Fruit fly (Drosophila melanogaster): ENCODE measurements around the gene mbo.
A peak's percentile ranks its signal among the peaks of the same experiment; 100 is the strongest.

mbo gene

dm6 chr3R:12656946-12657566, 21.8 kb downstream of the mbo start (continued):
- no peak for TF ChIP-seq sna (GFP tag; IDR thresholded peaks at IDR 0.05; ENCODE audit: partially characterized antibody)
- TF ChIP-seq CG3726 (GFP tag; IDR thresholded peaks at IDR 0.05) = no peak
- no peak for TF ChIP-seq fd3F (GFP tag; optimal IDR thresholded peaks at IDR 0.05)
- TF ChIP-seq wek (GFP tag; optimal IDR thresholded peaks at IDR 0.05) = no peak
- TF ChIP-seq gt (GFP tag; IDR thresholded peaks at IDR 0.05) = no peak
- no peak for TF ChIP-seq CG15696 (tag; optimal IDR thresholded peaks at IDR 0.05)
- no peak for TF ChIP-seq pros (GFP tag; optimal IDR thresholded peaks at IDR 0.05)
- no peak for TF ChIP-seq Bdp1 (GFP tag; optimal IDR thresholded peaks at IDR 0.05)
- TF ChIP-seq Meics (GFP tag; optimal IDR thresholded peaks at IDR 0.05) = peak; percentile 30
- no peak for TF ChIP-seq ara (GFP tag; IDR thresholded peaks at IDR 0.05)
- TF ChIP-seq BtbVII (GFP tag; optimal IDR thresholded peaks at IDR 0.05) = peak; percentile 43
- no peak for TF ChIP-seq Awh (GFP tag; IDR thresholded peaks at IDR 0.05)
- no peak for TF ChIP-seq CG9215 (GFP tag; IDR thresholded peaks at IDR 0.05)
- TF ChIP-seq Gsc (GFP tag; IDR thresholded peaks at IDR 0.05) = no peak
- TF ChIP-seq crp (GFP tag; optimal IDR thresholded peaks at IDR 0.05) = no peak
- TF ChIP-seq CG10462 (GFP tag; optimal IDR thresholded peaks at IDR 0.05) = no peak
- no peak for TF ChIP-seq Sry-β (GFP tag; optimal IDR thresholded peaks at IDR 0.05)
- no peak for TF ChIP-seq CG1603 (tag; optimal IDR thresholded peaks at IDR 0.05)
- no peak for TF ChIP-seq pum (GFP tag; optimal IDR thresholded peaks at IDR 0.05)
- TF ChIP-seq CG31365 (tag; optimal IDR thresholded peaks at IDR 0.05) = no peak
- TF ChIP-seq CG6272 (GFP tag; IDR thresholded peaks at IDR 0.05) = no peak
- TF ChIP-seq CG2202 (tag; optimal IDR thresholded peaks at IDR 0.05) = no peak
- TF ChIP-seq Atf6 (GFP tag; IDR thresholded peaks at IDR 0.05) = peak; percentile 38
- TF ChIP-seq B-H2 (GFP tag; optimal IDR thresholded peaks at IDR 0.05) = peak; percentile 29
- TF ChIP-seq Fer2 (tag; optimal IDR thresholded peaks at IDR 0.05) = no peak
- no peak for TF ChIP-seq dati (GFP tag; IDR thresholded peaks at IDR 0.05)
- TF ChIP-seq zen (tag; optimal IDR thresholded peaks at IDR 0.05) = no peak
- TF ChIP-seq CG30020 (tag; optimal IDR thresholded peaks at IDR 0.05) = no peak
- TF ChIP-seq pan (optimal IDR thresholded peaks at IDR 0.05) = no peak
- TF ChIP-seq pan (GFP tag; optimal IDR thresholded peaks at IDR 0.05 in 1 of 2, IDR thresholded peaks at IDR 0.05 in 1 of 2) = no peak
- no peak for TF ChIP-seq CG8944 (GFP tag; optimal IDR thresholded peaks at IDR 0.05)
- TF ChIP-seq CG7928 (GFP tag; optimal IDR thresholded peaks at IDR 0.05) = no peak
- TF ChIP-seq mirr (GFP tag; optimal IDR thresholded peaks at IDR 0.05) = peak; percentile 27
- no peak for TF ChIP-seq gem (tag; optimal IDR thresholded peaks at IDR 0.05)
- TF ChIP-seq CG17568 (GFP tag; optimal IDR thresholded peaks at IDR 0.05) = no peak
- no peak for TF ChIP-seq bowl (GFP tag; IDR thresholded peaks at IDR 0.05)
- no peak for TF ChIP-seq Mad (GFP tag; optimal IDR thresholded peaks at IDR 0.05)
- no peak for TF ChIP-seq nerfin-2 (GFP tag; IDR thresholded peaks at IDR 0.05; ENCODE audit: partially characterized antibody)
- no peak for TF ChIP-seq CG7357 (GFP tag; IDR thresholded peaks at IDR 0.05)
- no peak for TF ChIP-seq wor (GFP tag; IDR thresholded peaks at IDR 0.05)
- TF ChIP-seq CG1529 (GFP tag; optimal IDR thresholded peaks at IDR 0.05) = no peak
- TF ChIP-seq Dad (GFP tag; optimal IDR thresholded peaks at IDR 0.05) = no peak
- no peak for TF ChIP-seq sens-2 (GFP tag; IDR thresholded peaks at IDR 0.05)
- no peak for TF ChIP-seq Rx (GFP tag; IDR thresholded peaks at IDR 0.05)
- no peak for TF ChIP-seq jigr1 (GFP tag; IDR thresholded peaks at IDR 0.05)
- peak; percentile 0 for TF ChIP-seq gro (GFP tag; optimal IDR thresholded peaks at IDR 0.05)
- no peak for TF ChIP-seq Myb (GFP tag; optimal IDR thresholded peaks at IDR 0.05)
- TF ChIP-seq tup (GFP tag; optimal IDR thresholded peaks at IDR 0.05) = no peak
- TF ChIP-seq H2.0 (GFP tag; IDR thresholded peaks at IDR 0.05) = no peak
- TF ChIP-seq dimm (GFP tag; IDR thresholded peaks at IDR 0.05) = no peak
- no peak for TF ChIP-seq knrl (GFP tag; IDR thresholded peaks at IDR 0.05; ENCODE audit: partially characterized antibody)
